Fruit fly (Drosophila melanogaster) whole organism, embryonic: ENCODE measurements around the gene CG13297.

Experiments
- B-H2 ChIP-seq: fragments of 200-800 bp; sonication (Bioruptor generic); optimal IDR thresholded peaks from 2 replicates; lab custom pipeline; 2018; ENCODE audit warnings: missing biosample characterization, mild to moderate bottlenecking, missing genetic modification characterization
- Bdp1 ChIP-seq: fragments of 200-800 bp; sonication (Bioruptor generic); optimal IDR thresholded peaks from 3 replicates; lab custom pipeline; 2016; ENCODE audit warnings: missing biosample characterization, missing genetic modification characterization
- C15 ChIP-seq: fragments of 200-800 bp; sonication (Bioruptor generic); IDR thresholded peaks from 3 replicates; pipeline ENCODE4 v1.3.6; 2022; ENCODE audit warnings: missing biosample characterization, missing genetic modification characterization
- CG10959 ChIP-seq: fragments of 200-800 bp; sonication (Bioruptor generic); IDR thresholded peaks from 2 replicates; pipeline ENCODE4 v1.3.6; 2022; ENCODE audit warnings: missing biosample characterization, missing genetic modification characterization
- CG11560 ChIP-seq: fragments of 200-800 bp; sonication (Bioruptor generic); IDR thresholded peaks from 3 replicates; pipeline ENCODE4 v1.3.6; 2022; ENCODE audit warnings: missing biosample characterization, missing genetic modification characterization
- CG12299 ChIP-seq: fragments of 200-800 bp; sonication (Bioruptor generic); optimal IDR thresholded peaks from 2 replicates; lab custom pipeline; 2018; ENCODE audit warnings: missing biosample characterization, mild to moderate bottlenecking, missing genetic modification characterization
- CG13775 ChIP-seq: fragments of 200-800 bp; sonication (Bioruptor generic); optimal IDR thresholded peaks from 3 replicates; lab custom pipeline; 2017; ENCODE audit warnings: missing biosample characterization, mild to moderate bottlenecking, missing genetic modification characterization
- CG13894 ChIP-seq: fragments of 200-800 bp; sonication (Bioruptor generic); optimal IDR thresholded peaks from 3 replicates; lab custom pipeline; 2018; ENCODE audit warnings: missing biosample characterization, mild to moderate bottlenecking, missing genetic modification characterization, moderate library complexity
- CG14667 ChIP-seq: fragments of 200-800 bp; sonication (Bioruptor generic); IDR thresholded peaks from 2 replicates; pipeline ENCODE4 v1.3.6; 2022; ENCODE audit warnings: missing biosample characterization, missing genetic modification characterization
- CG2202 ChIP-seq: fragments of 200-800 bp; sonication (Bioruptor generic); optimal IDR thresholded peaks from 2 replicates; lab custom pipeline; 2018; ENCODE audit warnings: missing biosample characterization, mild to moderate bottlenecking, missing genetic modification characterization
- CG2678 ChIP-seq: fragments of 200-800 bp; sonication (Bioruptor generic); optimal IDR thresholded peaks from 3 replicates; lab custom pipeline; 2019; ENCODE audit warnings: missing biosample characterization, mild to moderate bottlenecking, missing genetic modification characterization, moderate library complexity
- CG2712 ChIP-seq: fragments of 200-800 bp; optimal IDR thresholded peaks from 3 replicates; lab custom pipeline; 2019; ENCODE audit warnings: missing biosample characterization, mild to moderate bottlenecking, missing genetic modification characterization, moderate library complexity
- CG32767 ChIP-seq: fragments of 200-800 bp; sonication (Bioruptor generic); IDR thresholded peaks from 2 replicates; pipeline ENCODE4 v1.3.6; 2022; ENCODE audit warnings: missing biosample characterization, missing genetic modification characterization
- CG34422 ChIP-seq: fragments of 200-800 bp; sonication (Bioruptor generic); IDR thresholded peaks from 3 replicates; pipeline ENCODE4 v1.3.6; 2022; ENCODE audit warnings: missing biosample characterization, missing genetic modification characterization
- CG3847 ChIP-seq: fragments of 200-800 bp; sonication (Bioruptor generic); IDR thresholded peaks from 2 replicates; pipeline ENCODE4 v1.3.6; 2022; ENCODE audit warnings: missing biosample characterization, missing genetic modification characterization
- CG43689 ChIP-seq: fragments of 200-800 bp; sonication (Bioruptor generic); IDR thresholded peaks from 2 replicates; pipeline ENCODE4 v1.3.6; 2022; ENCODE audit warnings: missing biosample characterization, missing genetic modification characterization
- CG4424 ChIP-seq: fragments of 200-800 bp; sonication (Bioruptor generic); optimal IDR thresholded peaks from 3 replicates; lab custom pipeline; 2016; ENCODE audit warnings: missing biosample characterization, missing genetic modification characterization
- CG4730 ChIP-seq: fragments of 200-800 bp; sonication (Bioruptor generic); IDR thresholded peaks from 2 replicates; pipeline ENCODE4 v1.3.6; 2022; ENCODE audit warnings: missing biosample characterization, missing genetic modification characterization
- CG5953 ChIP-seq: fragments of 200-800 bp; sonication (Bioruptor generic); IDR thresholded peaks from 2 replicates; pipeline ENCODE4 v1.3.6; 2022; ENCODE audit warnings: missing biosample characterization, missing genetic modification characterization
- CG7839 ChIP-seq: fragments of 200-800 bp; sonication (Bioruptor generic); optimal IDR thresholded peaks from 3 replicates; lab custom pipeline; 2018; ENCODE audit warnings: missing biosample characterization, mild to moderate bottlenecking, missing genetic modification characterization, moderate library complexity
- CTCF ChIP-seq: fragments of 200-800 bp; sonication (Bioruptor generic); optimal IDR thresholded peaks from 2 replicates; lab custom pipeline; 2017; ENCODE audit warnings: missing biosample characterization, mild to moderate bottlenecking, missing genetic modification characterization, moderate library complexity
- Chrac-16 ChIP-seq: fragments of 200-800 bp; sonication (Bioruptor generic); optimal IDR thresholded peaks from 3 replicates; lab custom pipeline; 2016; ENCODE audit warnings: missing biosample characterization, missing genetic modification characterization
- Dad ChIP-seq: fragments of 200-800 bp; sonication (Bioruptor generic); optimal IDR thresholded peaks from 3 replicates; lab custom pipeline; 2016; ENCODE audit warnings: missing biosample characterization, missing genetic modification characterization
- Dp ChIP-seq: fragments of 200-800 bp; sonication (Bioruptor generic); optimal IDR thresholded peaks from 2 replicates; lab custom pipeline; 2018; ENCODE audit warnings: missing biosample characterization, mild to moderate bottlenecking, missing genetic modification characterization, moderate library complexity
- Drgx ChIP-seq: fragments of 200-800 bp; sonication (Bioruptor generic); IDR thresholded peaks from 2 replicates; pipeline ENCODE4 v1.3.6; 2022; ENCODE audit warnings: missing biosample characterization, missing genetic modification characterization
- H2.0 ChIP-seq: fragments of 200-800 bp; sonication (Bioruptor generic); IDR thresholded peaks from 2 replicates; pipeline ENCODE4 v1.3.6; 2022; ENCODE audit warnings: missing biosample characterization, missing genetic modification characterization
- Hr51 ChIP-seq, 2 experiments: fragments of 200-800 bp; sonication (Bioruptor generic); optimal IDR thresholded peaks; 2 replicates in 1 of 2; 3 replicates in 1 of 2; lab custom pipeline; 2016 to 2018; ENCODE audit warnings: missing biosample characterization in 2 of 2, missing genetic modification characterization in 2 of 2, mild to moderate bottlenecking in 1 of 2, moderate library complexity in 1 of 2
- MESR4 ChIP-seq: fragments of 200-800 bp; sonication (Bioruptor generic); optimal IDR thresholded peaks from 2 replicates; lab custom pipeline; 2018; ENCODE audit warnings: missing biosample characterization, mild to moderate bottlenecking, missing genetic modification characterization, moderate library complexity
- Med ChIP-seq: fragments of 200-800 bp; sonication (Bioruptor generic); peaks from one replicate; lab custom pipeline; 2016; ENCODE audit warnings: missing biosample characterization, missing genetic modification characterization, mild to moderate bottlenecking, inconsistent platforms, moderate library complexity
- Neu2 ChIP-seq: fragments of 200-800 bp; sonication (Bioruptor generic); optimal IDR thresholded peaks from 3 replicates; lab custom pipeline; 2016; ENCODE audit warnings: missing biosample characterization, missing genetic modification characterization, borderline replicate concordance
- Spps ChIP-seq: fragments of 200-800 bp; sonication (Bioruptor generic); optimal IDR thresholded peaks from 2 replicates; lab custom pipeline; 2018; ENCODE audit warnings: missing biosample characterization, mild to moderate bottlenecking, missing genetic modification characterization
- Ssrp ChIP-seq: fragments of 200-800 bp; sonication (Bioruptor generic); optimal IDR thresholded peaks from 2 replicates; lab custom pipeline; 2018; ENCODE audit warnings: missing biosample characterization, mild to moderate bottlenecking, missing genetic modification characterization, moderate library complexity
- cg ChIP-seq: fragments of 200-800 bp; sonication (Bioruptor generic); optimal IDR thresholded peaks from 3 replicates; lab custom pipeline; 2019; ENCODE audit warnings: missing biosample characterization, mild to moderate bottlenecking, missing genetic modification characterization, moderate library complexity
- chm ChIP-seq: fragments of 200-800 bp; sonication (Bioruptor generic); IDR thresholded peaks from 2 replicates; pipeline ENCODE4 v1.3.6; 2022; ENCODE audit warnings: missing biosample characterization, missing genetic modification characterization
- dan ChIP-seq: fragments of 200-800 bp; sonication (Bioruptor generic); IDR thresholded peaks from 2 replicates; pipeline ENCODE4 v1.3.6; 2022; ENCODE audit warnings: missing biosample characterization, missing genetic modification characterization
- eve ChIP-seq, 2 experiments: fragments of >200 bp; optimal IDR thresholded peaks; 2 replicates each; lab custom pipeline; 2017; ENCODE audit warnings: missing biosample characterization in 2 of 2, missing genetic modification characterization in 2 of 2
- grau ChIP-seq: fragments of 200-800 bp; optimal IDR thresholded peaks from 3 replicates; lab custom pipeline; 2019; ENCODE audit warnings: missing biosample characterization, mild to moderate bottlenecking, missing genetic modification characterization, moderate library complexity
- insv ChIP-seq, 2 experiments: fragments of 200-800 bp; sonication (Bioruptor generic); optimal IDR thresholded peaks; 3 replicates each; lab custom pipeline; 2016 to 2018; ENCODE audit warnings: missing biosample characterization in 2 of 2, missing genetic modification characterization in 2 of 2
- kay ChIP-seq: fragments of 200-800 bp; sonication (Bioruptor generic); optimal IDR thresholded peaks from 2 replicates; lab custom pipeline; 2016; ENCODE audit warnings: missing biosample characterization, missing genetic modification characterization
- knrl ChIP-seq: fragments of 200-800 bp; sonication (Bioruptor generic); IDR thresholded peaks from 3 replicates; pipeline ENCODE4 v1.3.6; 2022; ENCODE audit warnings: missing biosample characterization, missing genetic modification characterization; ENCODE audit not compliant: partially characterized antibody
- lola ChIP-seq, 3 experiments: fragments of >200 bp in 2 of 3; fragments of 200-800 bp in 1 of 3; sonication (Bioruptor generic) in 1 of 3; optimal IDR thresholded peaks; 2 replicates each; lab custom pipeline; 2017 to 2019; ENCODE audit warnings: missing biosample characterization in 3 of 3, missing genetic modification characterization in 3 of 3, mild to moderate bottlenecking in 1 of 3, moderate library complexity in 1 of 3
- p53 ChIP-seq: fragments of 200-800 bp; sonication (Bioruptor generic); optimal IDR thresholded peaks from 2 replicates; lab custom pipeline; 2016; ENCODE audit warnings: missing biosample characterization, missing genetic modification characterization
- sens-2 ChIP-seq: fragments of 200-800 bp; sonication (Bioruptor generic); IDR thresholded peaks from 2 replicates; pipeline ENCODE4 v1.3.6; 2022; ENCODE audit warnings: missing biosample characterization, missing genetic modification characterization
- seq ChIP-seq: fragments of 200-800 bp; sonication (Bioruptor generic); IDR thresholded peaks from 2 replicates; pipeline ENCODE4 v1.3.6; 2022; ENCODE audit warnings: missing biosample characterization, missing genetic modification characterization
- stwl ChIP-seq: fragments of 200-800 bp; sonication (Bioruptor generic); optimal IDR thresholded peaks from 3 replicates; lab custom pipeline; 2018; ENCODE audit warnings: missing biosample characterization, mild to moderate bottlenecking, missing genetic modification characterization, moderate library complexity
- tio ChIP-seq: fragments of 200-800 bp; sonication (Bioruptor generic); optimal IDR thresholded peaks from 2 replicates; lab custom pipeline; 2017; ENCODE audit warnings: missing biosample characterization, missing genetic modification characterization, inconsistent platforms
- trh ChIP-seq: fragments of 200-800 bp; sonication (Bioruptor generic); optimal IDR thresholded peaks from 2 replicates; lab custom pipeline; 2016; ENCODE audit warnings: missing biosample characterization, missing genetic modification characterization
- unpg ChIP-seq: fragments of 200-800 bp; sonication (Bioruptor generic); optimal IDR thresholded peaks from 3 replicates; lab custom pipeline; 2018; ENCODE audit warnings: missing biosample characterization, mild to moderate bottlenecking, missing genetic modification characterization, moderate library complexity
- zen ChIP-seq: fragments of 200-800 bp; sonication (Bioruptor generic); optimal IDR thresholded peaks from 3 replicates; lab custom pipeline; 2018; ENCODE audit warnings: missing biosample characterization, mild to moderate bottlenecking, missing genetic modification characterization, moderate library complexity

Gene CG13297

dm6 chr3L:6124616-6125408 lies 32.4 kb downstream of the CG13297 start (continued):
- TF ChIP-seq CG34422 (GFP tag; lab: Robert Waterston, UW): peak; percentile 78
- peak; percentile 81 for TF ChIP-seq C15
- TF ChIP-seq CG2712 (tag; lab: Kevin White, UChicago): peak; percentile 72
- TF ChIP-seq CG10959 (GFP tag; lab: Robert Waterston, UW): peak; percentile 69; the same call in 1 of the 2 replicates
- TF ChIP-seq unpg (GFP tag; lab: Kevin White, UChicago): peak; percentile 76
- peak; percentile 19; the same call in 1 of the 2 replicates for TF ChIP-seq CG4730
- peak; percentile 71 for TF ChIP-seq CG43689 (GFP tag; lab: Robert Waterston, UW)
- TF ChIP-seq CG13894: no peak
- TF ChIP-seq Neu2 (GFP tag; lab: Kevin White, UChicago): no peak
- TF ChIP-seq seq (GFP tag; lab: Robert Waterston, UW): peak; percentile 79
- peak; percentile 47; the same call in 1 of the 3 replicates for TF ChIP-seq knrl
- TF ChIP-seq B-H2: peak; percentile 71
- no peak for TF ChIP-seq Chrac-16 (GFP tag; lab: Kevin White, UChicago)
- TF ChIP-seq Drgx (GFP tag; lab: Robert Waterston, UW): no peak
- peak; percentile 70; the same call in 1 of the 2 replicates for TF ChIP-seq CG32767 (GFP tag; lab: Robert Waterston, UW)
- no peak for TF ChIP-seq Dp (GFP tag; lab: Kevin White, UChicago)
- TF ChIP-seq CTCF (GFP tag; lab: Kevin White, UChicago): peak; percentile 91
- peak; percentile 59 for TF ChIP-seq CG2202 (tag; lab: Kevin White, UChicago)
- peak; percentile 46 to 53 for TF ChIP-seq Hr51 (GFP tag; optimal IDR thresholded peaks at IDR 0.05; lab: Kevin White, UChicago)
- no peak for TF ChIP-seq eve (GFP tag; optimal IDR thresholded peaks at IDR 0.05; lab: Kevin White, UChicago)
- no peak for TF ChIP-seq CG2678 (tag; lab: Kevin White, UChicago)
- TF ChIP-seq sens-2 (GFP tag; lab: Robert Waterston, UW): peak; percentile 84
- peak; percentile 73 for TF ChIP-seq stwl (tag; lab: Kevin White, UChicago)
- peak; percentile 58; the same call in 1 of the 2 replicates for TF ChIP-seq H2.0 (GFP tag; lab: Robert Waterston, UW)
- TF ChIP-seq CG7839 (tag; lab: Kevin White, UChicago): peak; percentile 63
- TF ChIP-seq CG13775 (GFP tag; lab: Kevin White, UChicago): peak; percentile 62
- TF ChIP-seq zen (tag; lab: Kevin White, UChicago): peak; percentile 55
- peak; percentile 85 for TF ChIP-seq CG4424
- TF ChIP-seq Med (GFP tag; lab: Kevin White, UChicago): peak; percentile 97
- TF ChIP-seq lola (GFP tag; optimal IDR thresholded peaks at IDR 0.05; lab: Kevin White, UChicago): peak in 1 of 3 experiments; percentile 76
- TF ChIP-seq Bdp1 (GFP tag; lab: Kevin White, UChicago): peak; percentile 46
- TF ChIP-seq Ssrp (tag; lab: Kevin White, UChicago): peak; percentile 13
- TF ChIP-seq MESR4: peak; percentile 18
- no peak for TF ChIP-seq cg (GFP tag; lab: Kevin White, UChicago)
- peak; percentile 81 for TF ChIP-seq Dad
- no peak for TF ChIP-seq dan
- TF ChIP-seq CG14667 (GFP tag; lab: Robert Waterston, UW): no peak
- peak in 1 of 2 experiments; percentile 47 for TF ChIP-seq insv (GFP tag; optimal IDR thresholded peaks at IDR 0.05; lab: Kevin White, UChicago)
- no peak for TF ChIP-seq kay (GFP tag; lab: Kevin White, UChicago)
- TF ChIP-seq CG5953 (GFP tag; lab: Robert Waterston, UW): peak; percentile 79
- peak; percentile 67 for TF ChIP-seq CG3847 (GFP tag; lab: Robert Waterston, UW)
- TF ChIP-seq trh: peak; percentile 30
- TF ChIP-seq CG12299 (tag; lab: Kevin White, UChicago): peak; percentile 16
- TF ChIP-seq p53 (GFP tag; lab: Kevin White, UChicago): peak; percentile 70
- TF ChIP-seq CG11560 (tag; lab: Robert Waterston, UW): no peak
- peak; percentile 94 for TF ChIP-seq chm (GFP tag; lab: Robert Waterston, UW)
- TF ChIP-seq Spps (tag; lab: Kevin White, UChicago): peak; percentile 49
- peak; percentile 52 for TF ChIP-seq grau (tag; lab: Kevin White, UChicago)
- peak; percentile 50 for TF ChIP-seq tio (GFP tag; lab: Kevin White, UChicago)
